Worm (Caenorhabditis elegans) whole organism, L4 larva: ENCODE measurements around the gene str-23.

Experiments used
- D1046.2 ChIP-seq: fragments of 200-800 bp; sonication (Bioruptor generic); IDR thresholded peaks from 2 replicates; pipeline ENCODE4 v1.3.6; 2022; ENCODE audit warnings: missing genetic modification characterization, missing compliant biosample characterization
- F10B5.3 ChIP-seq: sonication (generic microtip); optimal IDR thresholded peaks from 2 replicates; lab custom pipeline; 2016; ENCODE audit warnings: mild to moderate bottlenecking, missing genetic modification characterization, missing compliant biosample characterization
- F26F4.8 ChIP-seq: fragments of 200-800 bp; sonication (Bioruptor generic); conservative IDR thresholded peaks from 2 replicates; pipeline ENCODE4 v1.3.6; 2022; ENCODE audit warnings: missing genetic modification characterization, missing compliant biosample characterization
- F37D6.2 ChIP-seq: sonication (generic microtip); optimal IDR thresholded peaks from 2 replicates; lab custom pipeline; 2016; ENCODE audit warnings: mild to moderate bottlenecking, missing genetic modification characterization, missing compliant biosample characterization
- F49E8.2 ChIP-seq: sonication (generic microtip); optimal IDR thresholded peaks from 2 replicates; lab custom pipeline; 2016; ENCODE audit warnings: missing compliant biosample characterization, mild to moderate bottlenecking, missing genetic modification characterization, borderline replicate concordance
- T26A8.4 ChIP-seq: fragments of 200-800 bp; sonication (Bioruptor generic); IDR thresholded peaks from 2 replicates; pipeline ENCODE4 v1.3.6; 2022; ENCODE audit warnings: missing genetic modification characterization, missing compliant biosample characterization
- Y48G9A.11 ChIP-seq: fragments of 200-800 bp; sonication (Bioruptor generic); IDR thresholded peaks from 2 replicates; pipeline ENCODE4 v1.3.6; 2022; ENCODE audit warnings: missing genetic modification reagents, missing genetic modification characterization, missing compliant biosample characterization
- ZK337.2 ChIP-seq: fragments of 200-800 bp; sonication (Bioruptor generic); IDR thresholded peaks from 2 replicates; pipeline ENCODE4 v1.3.6; 2022; ENCODE audit warnings: missing genetic modification reagents, missing genetic modification characterization, missing compliant biosample characterization
- ZK546.5 ChIP-seq, 2 experiments: sonication (generic microtip); optimal IDR thresholded peaks; 2 replicates each; lab custom pipeline; 2017; ENCODE audit warnings: missing biosample characterization in 2 of 2, missing genetic modification characterization in 2 of 2
- aha-1 ChIP-seq: fragments of 150-350 bp; peaks from one replicate; lab custom pipeline; 2014; ENCODE audit warnings: missing biosample characterization, missing genetic modification characterization
- ama-1 ChIP-seq: fragments of 150-350 bp; optimal IDR thresholded peaks from 2 replicates; lab custom pipeline; 2014; ENCODE audit warnings: inconsistent platforms, mixed read lengths
- ceh-32 ChIP-seq: sonication (generic microtip); optimal IDR thresholded peaks from 2 replicates; lab custom pipeline; 2016; ENCODE audit warnings: mild to moderate bottlenecking, missing genetic modification characterization, missing compliant biosample characterization; ENCODE audit not compliant: poor library complexity
- cey-2 ChIP-seq: sonication (generic microtip); optimal IDR thresholded peaks from 3 replicates; lab custom pipeline; 2017; ENCODE audit warnings: missing genetic modification characterization, mild to moderate bottlenecking, missing compliant biosample characterization, antibody characterized with exemption, borderline replicate concordance; ENCODE audit not compliant: insufficient read depth
- daf-12 ChIP-seq: fragments of 150-350 bp; optimal IDR thresholded peaks from 2 replicates; lab custom pipeline; 2014; ENCODE audit warnings: missing biosample characterization, missing genetic modification reagents, missing genetic modification characterization
- daf-19 ChIP-seq: fragments of 200-800 bp; sonication (Bioruptor generic); conservative IDR thresholded peaks from 2 replicates; pipeline ENCODE4 v1.3.6; 2022; ENCODE audit warnings: missing genetic modification characterization, missing compliant biosample characterization
- dmd-6 ChIP-seq: fragments of 200-800 bp; sonication (Bioruptor generic); IDR thresholded peaks from 2 replicates; pipeline ENCODE4 v1.3.6; 2022; ENCODE audit warnings: missing genetic modification reagents, missing genetic modification characterization, missing compliant biosample characterization
- dmd-9 ChIP-seq: fragments of 200-800 bp; sonication (Bioruptor generic); IDR thresholded peaks from 2 replicates; pipeline ENCODE4 v1.3.6; 2022; ENCODE audit warnings: missing genetic modification reagents, missing genetic modification characterization, missing compliant biosample characterization
- dve-1 ChIP-seq: sonication (generic microtip); optimal IDR thresholded peaks from 2 replicates; lab custom pipeline; 2017; ENCODE audit warnings: antibody characterized with exemption, mild to moderate bottlenecking, missing genetic modification characterization, missing compliant biosample characterization; ENCODE audit not compliant: insufficient read depth
- egl-43 ChIP-seq: fragments of 200-800 bp; sonication (Bioruptor generic); IDR thresholded peaks from 2 replicates; pipeline ENCODE4 v1.3.6; 2022; ENCODE audit warnings: missing genetic modification reagents, missing genetic modification characterization, missing compliant biosample characterization
- fkh-10 ChIP-seq: fragments of 150-350 bp; optimal IDR thresholded peaks from 2 replicates; lab custom pipeline; 2014; ENCODE audit warnings: missing biosample characterization, missing genetic modification reagents, missing genetic modification characterization
- gei-8 ChIP-seq: fragments of 200-800 bp; sonication (Bioruptor generic); optimal IDR thresholded peaks from 2 replicates; lab custom pipeline; 2018; ENCODE audit warnings: mild to moderate bottlenecking, missing genetic modification characterization, missing compliant biosample characterization
- hlh-11 ChIP-seq: fragments of 200-800 bp; sonication (Bioruptor generic); optimal IDR thresholded peaks from 2 replicates; lab custom pipeline; 2018; ENCODE audit warnings: mild to moderate bottlenecking, missing genetic modification characterization, missing compliant biosample characterization
- lim-7 ChIP-seq: fragments of 200-800 bp; sonication (Bioruptor generic); IDR thresholded peaks from 2 replicates; pipeline ENCODE4 v1.3.6; 2022; ENCODE audit warnings: missing genetic modification characterization, missing compliant biosample characterization
- lin-13 ChIP-seq: fragments of 150-350 bp; optimal IDR thresholded peaks from 2 replicates; lab custom pipeline; 2014; ENCODE audit warnings: missing biosample characterization, missing genetic modification reagents, missing genetic modification characterization
- lin-39 ChIP-seq: fragments of 150-350 bp; optimal IDR thresholded peaks from 2 replicates; lab custom pipeline; 2014; ENCODE audit warnings: missing biosample characterization, missing genetic modification reagents, missing genetic modification characterization
- lir-3 ChIP-seq: sonication (generic microtip); optimal IDR thresholded peaks from 2 replicates; lab custom pipeline; 2016; ENCODE audit warnings: mild to moderate bottlenecking, missing genetic modification characterization, missing compliant biosample characterization
- lsy-2 ChIP-seq, 2 experiments: fragments of 150-350 bp in 1 of 2; sonication (generic microtip) in 1 of 2; optimal IDR thresholded peaks; 2 replicates each; lab custom pipeline; 2014 to 2017; ENCODE audit warnings: missing biosample characterization in 2 of 2, missing genetic modification characterization in 2 of 2
- mdl-1 ChIP-seq, 2 experiments: fragments of 150-350 bp in 1 of 2; sonication (generic microtip) in 1 of 2; optimal IDR thresholded peaks; 2 replicates each; lab custom pipeline; 2014 to 2017; ENCODE audit warnings: missing biosample characterization in 2 of 2, missing genetic modification characterization in 2 of 2
- nhr-102 ChIP-seq: sonication (generic microtip); optimal IDR thresholded peaks from 2 replicates; lab custom pipeline; 2016; ENCODE audit warnings: mild to moderate bottlenecking, missing genetic modification characterization, moderate library complexity, missing compliant biosample characterization
- nhr-11 ChIP-seq: fragments of 150-350 bp; optimal IDR thresholded peaks from 2 replicates; lab custom pipeline; 2014; ENCODE audit warnings: missing biosample characterization, missing genetic modification characterization
- nhr-42 ChIP-seq: fragments of 200-800 bp; sonication (Bioruptor generic); IDR thresholded peaks from 2 replicates; pipeline ENCODE4 v1.3.6; 2022; ENCODE audit warnings: missing genetic modification characterization, missing compliant biosample characterization
- nhr-77 ChIP-seq: fragments of 150-350 bp; optimal IDR thresholded peaks from 2 replicates; lab custom pipeline; 2014; ENCODE audit warnings: missing biosample characterization, missing genetic modification characterization
- php-3 ChIP-seq: fragments of 200-800 bp; sonication (Bioruptor generic); IDR thresholded peaks from 2 replicates; pipeline ENCODE4 v1.3.6; 2022; ENCODE audit warnings: missing genetic modification reagents, missing genetic modification characterization, missing compliant biosample characterization
- snpc-1.2 ChIP-seq: fragments of 200-800 bp; sonication (Bioruptor generic); IDR thresholded peaks from 2 replicates; pipeline ENCODE4 v1.3.6; 2022; ENCODE audit warnings: missing genetic modification reagents, missing genetic modification characterization, missing compliant biosample characterization
- tag-97 ChIP-seq: fragments of 200-800 bp; sonication (Bioruptor generic); IDR thresholded peaks from 2 replicates; pipeline ENCODE4 v1.3.6; 2022; ENCODE audit warnings: missing genetic modification characterization, missing compliant biosample characterization
- unc-62 ChIP-seq, 3 experiments: fragments of 150-350 bp in 1 of 3; sonication (generic microtip); optimal IDR thresholded peaks in 2 of 3; peaks in 1 of 3; 1 replicate in 1 of 3; 2 replicates in 2 of 3; lab custom pipeline; 2014 to 2017; ENCODE audit warnings: missing biosample characterization in 3 of 3, missing genetic modification characterization in 3 of 3, missing genetic modification reagents in 3 of 3, missing genotype in 1 of 3
- vab-7 ChIP-seq: fragments of 200-800 bp; sonication (Bioruptor generic); IDR thresholded peaks from 2 replicates; pipeline ENCODE4 v1.3.6; 2022; ENCODE audit warnings: missing genetic modification reagents, missing genetic modification characterization, missing compliant biosample characterization
- zfp-2 ChIP-seq: sonication (generic microtip); optimal IDR thresholded peaks from 2 replicates; lab custom pipeline; 2016; ENCODE audit warnings: mild to moderate bottlenecking, missing genetic modification characterization, missing compliant biosample characterization
- zfp-3 ChIP-seq: fragments of 200-800 bp; sonication (Bioruptor generic); conservative IDR thresholded peaks from 2 replicates; pipeline ENCODE4 v1.3.6; 2022; ENCODE audit warnings: missing genetic modification reagents, missing genetic modification characterization, missing compliant biosample characterization
- ztf-11 ChIP-seq: fragments of 150-350 bp; optimal IDR thresholded peaks from 2 replicates; lab custom pipeline; 2014; ENCODE audit warnings: missing biosample characterization, missing genetic modification characterization
- ztf-7 ChIP-seq: fragments of 150-350 bp; optimal IDR thresholded peaks from 2 replicates; lab custom pipeline; 2014; ENCODE audit warnings: missing biosample characterization, missing genetic modification characterization

Gene str-23

ce11 chrV:15652147-15652546, 7.5 kb downstream of the str-23 start:
- no peak for TF ChIP-seq hlh-11 (tag; lab: Kevin White, UChicago)
- TF ChIP-seq lim-7 (GFP tag; lab: Robert Waterston, UW) = 0 out of 2 replicates have a peak, but pooled peaks have one; percentile 34
- peak; percentile 87 for TF ChIP-seq ama-1 (lab: Kevin White, UChicago)
- no peak for TF ChIP-seq F10B5.3 (tag; lab: Kevin White, UChicago)
- 0 out of 2 replicates have a peak, but pooled peaks have one; percentile 47 for TF ChIP-seq snpc-1.2
- 0 out of 2 replicates have a peak, but pooled peaks have one; percentile 0 for TF ChIP-seq T26A8.4
- TF ChIP-seq cey-2 (tag; lab: Kevin White, UChicago) = no peak
- no peak for TF ChIP-seq lin-39 (tag; lab: Kevin White, UChicago)
- no peak for TF ChIP-seq tag-97
- no peak for TF ChIP-seq ceh-32
- 0 out of 2 replicates have a peak, but pooled peaks have one; percentile 44 for TF ChIP-seq egl-43 (GFP tag; lab: Robert Waterston, UW)
- no peak for TF ChIP-seq gei-8 (GFP tag; lab: Kevin White, UChicago)
- TF ChIP-seq nhr-77 (tag; lab: Kevin White, UChicago) = no peak

DNA sequence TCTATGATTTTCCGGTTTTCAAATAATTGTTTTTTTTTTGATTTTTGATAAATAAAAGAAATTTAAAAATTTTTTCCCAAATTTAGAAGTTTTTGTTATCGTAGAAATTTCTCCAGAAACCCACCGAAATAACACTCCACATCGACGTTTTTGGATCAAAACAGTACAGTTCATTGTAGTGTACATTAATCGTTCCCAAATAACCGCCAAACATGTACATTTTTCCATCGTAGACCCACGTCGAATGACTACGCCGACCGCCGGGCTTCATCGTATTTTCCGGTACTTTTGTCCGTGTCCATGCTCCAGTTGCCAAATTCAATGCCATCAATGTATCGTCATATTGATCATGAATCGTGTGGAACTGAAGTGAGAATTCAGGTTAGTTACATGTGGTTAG, 9.4 kb downstream of the str-23 start, which contains the start of gene F53E4.2:
Gene F53E4.2 (plus strand): TSS at position 301 of the 400 bp plus-strand sequence.
- TF ChIP-seq D1046.2 (GFP tag; lab: Robert Waterston, UW) (0 out of 2 replicates have a peak, but pooled peaks have one; percentile 16), T26A8.4 (no peak), F26F4.8 (GFP tag; lab: Robert Waterston, UW) (no peak)
- TF ChIP-seq, all 104 proteins: peak for 1

ce11 chrV:15658262-15659060, 13.8 kb downstream of the str-23 start:
- TF ChIP-seq nhr-11 (tag; lab: Kevin White, UChicago) (peak; percentile 4), aha-1 (tag; lab: Kevin White, UChicago) (peak; percentile 98), lin-13 (GFP tag; lab: Kevin White, UChicago) (no peak), Y48G9A.11 (GFP tag; lab: Robert Waterston, UW) (no peak), dmd-6 (GFP tag; lab: Robert Waterston, UW) (peak; percentile 49), hlh-11 (tag; lab: Kevin White, UChicago) (peak; percentile 49)

ce11 chrV:15661003-15661402, 16.3 kb downstream of the str-23 start:
- TF ChIP-seq zfp-3 (no peak), mdl-1 (tag; optimal IDR thresholded peaks at IDR 0.05; lab: Kevin White, UChicago) (no peak), daf-12 (no peak), dmd-9 (no peak), F10B5.3 (tag; lab: Kevin White, UChicago) (no peak), dve-1 (tag; lab: Kevin White, UChicago) (no peak), unc-62 (GFP tag; optimal IDR thresholded peaks at IDR 0.05 in 1 of 2; lab: Kevin White, UChicago) (peak in 1 of 2 experiments; percentile 97), unc-62 (tag; optimal IDR thresholded peaks at IDR 0.05; lab: Kevin White, UChicago) (no peak), daf-19 (GFP tag; lab: Robert Waterston, UW) (no peak), nhr-102 (tag; lab: Kevin White, UChicago) (no peak), ZK337.2 (GFP tag; lab: Robert Waterston, UW) (no peak), lir-3 (tag; lab: Kevin White, UChicago) (no peak), ama-1 (lab: Kevin White, UChicago) (no peak), lsy-2 (tag; optimal IDR thresholded peaks at IDR 0.05; lab: Kevin White, UChicago) (no peak), egl-43 (GFP tag; lab: Robert Waterston, UW) (no peak), F26F4.8 (GFP tag; lab: Robert Waterston, UW) (no peak), ZK546.5 (tag; optimal IDR thresholded peaks at IDR 0.05; lab: Kevin White, UChicago) (no peak), nhr-11 (tag; lab: Kevin White, UChicago) (no peak), ztf-11 (no peak), vab-7 (GFP tag; lab: Robert Waterston, UW) (no peak), fkh-10 (no peak), D1046.2 (GFP tag; lab: Robert Waterston, UW) (no peak), F37D6.2 (tag; lab: Kevin White, UChicago) (no peak), zfp-2 (tag; lab: Kevin White, UChicago) (no peak), ztf-7 (no peak), tag-97 (no peak), nhr-42 (GFP tag; lab: Robert Waterston, UW) (no peak), php-3 (GFP tag; lab: Robert Waterston, UW) (no peak), hlh-11 (tag; lab: Kevin White, UChicago) (peak; percentile 10), F49E8.2 (no peak)
